Fruit fly (Drosophila melanogaster): ENCODE data around the gene CG13786.

The CG13786 gene

dm6 chr2L:7258105-7258504, 5.3 kb upstream of the CG13786 start (continued):
- TF ChIP-seq Side (GFP tag; optimal IDR thresholded peaks at IDR 0.05) (no peak), CG12744 (GFP tag; optimal IDR thresholded peaks at IDR 0.05) (peak; percentile 16), CG17186 (GFP tag; optimal IDR thresholded peaks at IDR 0.05) (no peak), CG4617 (GFP tag; optimal IDR thresholded peaks at IDR 0.05; ENCODE audit: borderline replicate concordance) (no peak), Dip3 (GFP tag; optimal IDR thresholded peaks at IDR 0.05) (peak; percentile 1), ATbp (GFP tag; optimal IDR thresholded peaks at IDR 0.05) (peak; percentile 13), CG2678 (tag; optimal IDR thresholded peaks at IDR 0.05) (peak; percentile 25), CTCF (GFP tag; optimal IDR thresholded peaks at IDR 0.05) (peak; percentile 99), sob (GFP tag; IDR thresholded peaks at IDR 0.05) (peak; percentile 50; the same call in 1 of the 2 replicates), Mes4 (GFP tag; optimal IDR thresholded peaks at IDR 0.05) (no peak), dysf (GFP tag; IDR thresholded peaks at IDR 0.05) (peak; percentile 74; the same call in 2 of the 3 replicates), CG17359 (tag; optimal IDR thresholded peaks at IDR 0.05) (peak; percentile 45), CG10959 (GFP tag; IDR thresholded peaks at IDR 0.05) (no peak), Ets65A (GFP tag) (peak; percentile 87), CG11696 (GFP tag; IDR thresholded peaks at IDR 0.05) (no peak), fd3F (GFP tag; optimal IDR thresholded peaks at IDR 0.05) (peak; percentile 29), HLH54F (GFP tag; optimal IDR thresholded peaks at IDR 0.05) (peak; percentile 45), CG4854 (GFP tag; optimal IDR thresholded peaks at IDR 0.05) (peak; percentile 34), NFAT (GFP tag; IDR thresholded peaks at IDR 0.05) (peak; percentile 71), Fer1 (GFP tag; optimal IDR thresholded peaks at IDR 0.05) (peak; percentile 32), CG10565 (GFP tag; optimal IDR thresholded peaks at IDR 0.05) (no peak), MESR4 (GFP tag; optimal IDR thresholded peaks at IDR 0.05) (no peak), phol (tag; optimal IDR thresholded peaks at IDR 0.05) (peak; percentile 46), CG6854 (GFP tag; optimal IDR thresholded peaks at IDR 0.05) (no peak), CG31388 (GFP tag; optimal IDR thresholded peaks at IDR 0.05) (peak; percentile 13), Dad (GFP tag; optimal IDR thresholded peaks at IDR 0.05) (no peak), CG11723 (GFP tag; optimal IDR thresholded peaks at IDR 0.05) (no peak), Rx (GFP tag; IDR thresholded peaks at IDR 0.05) (0 out of 2 replicates have a peak, but pooled peaks have one; percentile 34), seq (GFP tag; IDR thresholded peaks at IDR 0.05) (no peak), Xrp1 (GFP tag; IDR thresholded peaks at IDR 0.05) (peak; percentile 29; the same call in 1 of the 2 replicates), hkb (optimal IDR thresholded peaks at IDR 0.05) (no peak), hkb (GFP tag; IDR thresholded peaks at IDR 0.05) (no peak), Pdp1 (GFP tag; optimal IDR thresholded peaks at IDR 0.05) (peak; percentile 45 to 54), bbx (GFP tag; IDR thresholded peaks at IDR 0.05; ENCODE audit: partially characterized antibody) (peak; percentile 16; the same call in 1 of the 2 replicates), CG12391 (tag; optimal IDR thresholded peaks at IDR 0.05) (peak; percentile 39), gt (GFP tag; IDR thresholded peaks at IDR 0.05) (peak; percentile 30; the same call in 1 of the 2 replicates), corto (GFP tag; optimal IDR thresholded peaks at IDR 0.05) (no peak), ftz-f1 (GFP tag; optimal IDR thresholded peaks at IDR 0.05) (no peak), nau (GFP tag; optimal IDR thresholded peaks at IDR 0.05) (no peak), CG2875 (GFP tag; optimal IDR thresholded peaks at IDR 0.05) (peak; percentile 7), Lhr (GFP tag; optimal IDR thresholded peaks at IDR 0.05) (peak; percentile 61), Optix (GFP tag; IDR thresholded peaks at IDR 0.05) (0 out of 3 replicates have a peak, but pooled peaks have one; percentile 30), PHDP (tag; optimal IDR thresholded peaks at IDR 0.05) (peak; percentile 54), CG18262 (tag; optimal IDR thresholded peaks at IDR 0.05) (peak; percentile 27), Oaz (GFP tag; IDR thresholded peaks at IDR 0.05) (peak; percentile 11; the same call in 1 of the 2 replicates), mld (GFP tag; IDR thresholded peaks at IDR 0.05; ENCODE audit: partially characterized antibody) (no peak), CG11504 (tag; optimal IDR thresholded peaks at IDR 0.05) (peak; percentile 67), MBD-R2 (GFP tag; IDR thresholded peaks at IDR 0.05) (no peak), zfh2 (GFP tag; optimal IDR thresholded peaks at IDR 0.05) (peak; percentile 6), lilli (GFP tag; optimal IDR thresholded peaks at IDR 0.05) (peak; percentile 35), CG3847 (GFP tag; IDR thresholded peaks at IDR 0.05) (peak; percentile 52), tio (GFP tag; optimal IDR thresholded peaks at IDR 0.05) (no peak)
